In genomic region chr3R:12369793-12370642, dm6 we compare ENCODE assay signal across 4 fruit fly cellular contexts.
TF ChIP-seq lines count a peak whose summit lies in the region.

No protein-coding gene starts in this region.

- no peak for TF ChIP-seq CTCF in whole organism, embryonic (GFP tag; optimal IDR thresholded peaks at IDR 0.05; lab: Kevin White, UChicago)

TF ChIP-seq in whole organism, adult, 20 proteins besides CTCF, POLR2A, EP300 and RAD21:
- peak; percentile 12 for TF ChIP-seq CG14711 (tag; optimal IDR thresholded peaks at IDR 0.05; lab: Kevin White, UChicago)
- no peak for TF ChIP-seq tj (GFP tag; optimal IDR thresholded peaks at IDR 0.05; lab: Kevin White, UChicago)
- TF ChIP-seq bab1 (GFP tag; optimal IDR thresholded peaks at IDR 0.05; lab: Kevin White, UChicago) = no peak
- TF ChIP-seq CG12768 (GFP tag; optimal IDR thresholded peaks at IDR 0.05; lab: Kevin White, UChicago) = no peak
- peak; percentile 90 for TF ChIP-seq kay (GFP tag; lab: Kevin White, UChicago; ENCODE audit: borderline replicate concordance)
- TF ChIP-seq toe (GFP tag; optimal IDR thresholded peaks at IDR 0.05; lab: Kevin White, UChicago) = no peak
- TF ChIP-seq cic (GFP tag; optimal IDR thresholded peaks at IDR 0.05; lab: Kevin White, UChicago) = no peak
- TF ChIP-seq Mnt (GFP tag; optimal IDR thresholded peaks at IDR 0.05; lab: Kevin White, UChicago) = no peak
- TF ChIP-seq ovo (GFP tag; optimal IDR thresholded peaks at IDR 0.05; lab: Kevin White, UChicago) = no peak
- TF ChIP-seq CG5204 (GFP tag; optimal IDR thresholded peaks at IDR 0.05; lab: Kevin White, UChicago) = peak; percentile 8
- TF ChIP-seq cnc (optimal IDR thresholded peaks at IDR 0.05; lab: Kevin White, UChicago) = peak; percentile 91 to 97
TF ChIP-seq in whole organism, adult: peak in this region for 4.

TF ChIP-seq in whole organism, embryonic, 481 proteins besides CTCF, POLR2A, EP300 and RAD21 (continues in another document):
- no peak for TF ChIP-seq CG7271 (tag; optimal IDR thresholded peaks at IDR 0.05; lab: Kevin White, UChicago)
- no peak for TF ChIP-seq z (GFP tag; IDR thresholded peaks at IDR 0.05; lab: Robert Waterston, UW)
- no peak for TF ChIP-seq CG17385 (GFP tag; optimal IDR thresholded peaks at IDR 0.05; lab: Kevin White, UChicago)
- TF ChIP-seq az2 (GFP tag; optimal IDR thresholded peaks at IDR 0.05; lab: Kevin White, UChicago) = peak; percentile 4
- no peak for TF ChIP-seq CG2116 (GFP tag; optimal IDR thresholded peaks at IDR 0.05; lab: Kevin White, UChicago)
- TF ChIP-seq sens-2 (GFP tag; IDR thresholded peaks at IDR 0.05; lab: Robert Waterston, UW) = no peak
- no peak for TF ChIP-seq Ets97D (GFP tag; optimal IDR thresholded peaks at IDR 0.05; lab: Kevin White, UChicago)
- TF ChIP-seq Sin3A (optimal IDR thresholded peaks at IDR 0.05; lab: Kevin White, UChicago) = no peak
- no peak for TF ChIP-seq jigr1 (GFP tag; IDR thresholded peaks at IDR 0.05; lab: Robert Waterston, UW)
- TF ChIP-seq B-H1 (GFP tag; IDR thresholded peaks at IDR 0.05; lab: Robert Waterston, UW) = no peak
- no peak for TF ChIP-seq Dp (GFP tag; optimal IDR thresholded peaks at IDR 0.05; lab: Kevin White, UChicago)
- peak; percentile 97 for TF ChIP-seq sug (tag; optimal IDR thresholded peaks at IDR 0.05; lab: Kevin White, UChicago)
- TF ChIP-seq ac (GFP tag; optimal IDR thresholded peaks at IDR 0.05; lab: Kevin White, UChicago) = no peak
- TF ChIP-seq CG16813 (GFP tag; IDR thresholded peaks at IDR 0.05; lab: Robert Waterston, UW; ENCODE audit: partially characterized antibody) = no peak
- no peak for TF ChIP-seq Hmr (GFP tag; optimal IDR thresholded peaks at IDR 0.05; lab: Kevin White, UChicago)
- no peak for TF ChIP-seq cwo (GFP tag; optimal IDR thresholded peaks at IDR 0.05; lab: Kevin White, UChicago)
- TF ChIP-seq CG10431 (GFP tag; optimal IDR thresholded peaks at IDR 0.05; lab: Kevin White, UChicago) = no peak
- no peak for TF ChIP-seq CG1832 (GFP tag; optimal IDR thresholded peaks at IDR 0.05; lab: Kevin White, UChicago)
- TF ChIP-seq en (GFP tag; optimal IDR thresholded peaks at IDR 0.05; lab: Kevin White, UChicago) = no peak
- no peak for TF ChIP-seq CG31365 (tag; optimal IDR thresholded peaks at IDR 0.05; lab: Kevin White, UChicago)
- TF ChIP-seq Pdp1 (GFP tag; optimal IDR thresholded peaks at IDR 0.05; lab: Kevin White, UChicago) = no peak
- no peak for TF ChIP-seq CG18764 (GFP tag; optimal IDR thresholded peaks at IDR 0.05; lab: Kevin White, UChicago)
- no peak for TF ChIP-seq p53 (GFP tag; optimal IDR thresholded peaks at IDR 0.05; lab: Kevin White, UChicago)
- no peak for TF ChIP-seq CG3163 (GFP tag; optimal IDR thresholded peaks at IDR 0.05; lab: Kevin White, UChicago)
- peak; percentile 69 for TF ChIP-seq sens (GFP tag; lab: Kevin White, UChicago)
- TF ChIP-seq CG8290 (GFP tag; optimal IDR thresholded peaks at IDR 0.05; lab: Kevin White, UChicago) = no peak
- no peak for TF ChIP-seq CG8290 (tag; optimal IDR thresholded peaks at IDR 0.05; lab: Kevin White, UChicago)
- TF ChIP-seq gcm2 (GFP tag; optimal IDR thresholded peaks at IDR 0.05; lab: Kevin White, UChicago) = no peak
- TF ChIP-seq NC2α (GFP tag; optimal IDR thresholded peaks at IDR 0.05; lab: Kevin White, UChicago) = no peak

TF ChIP-seq in whole organism, prepupa, 60 proteins besides CTCF, POLR2A, EP300 and RAD21:
- no peak for TF ChIP-seq salr (GFP tag; optimal IDR thresholded peaks at IDR 0.05; lab: Kevin White, UChicago)
- TF ChIP-seq svp (GFP tag; lab: Kevin White, UChicago) = peak; percentile 57
- TF ChIP-seq fkh (GFP tag; optimal IDR thresholded peaks at IDR 0.05; lab: Kevin White, UChicago) = peak; percentile 59
- peak; percentile 28 for TF ChIP-seq CG10631 (GFP tag; optimal IDR thresholded peaks at IDR 0.05; lab: Kevin White, UChicago)
- TF ChIP-seq CG6854 (GFP tag; optimal IDR thresholded peaks at IDR 0.05; lab: Kevin White, UChicago) = peak; percentile 10
- no peak for TF ChIP-seq Hr4 (GFP tag; optimal IDR thresholded peaks at IDR 0.05; lab: Kevin White, UChicago)

TF ChIP-seq in whole organism, wandering third instar larva, 38 proteins besides CTCF, POLR2A, EP300 and RAD21:
- TF ChIP-seq dmrt93B (GFP tag; optimal IDR thresholded peaks at IDR 0.05; lab: Kevin White, UChicago) = no peak
- no peak for TF ChIP-seq Hr83 (GFP tag; optimal IDR thresholded peaks at IDR 0.05; lab: Kevin White, UChicago; ENCODE audit: poor library complexity, severe bottlenecking)
- TF ChIP-seq CrebA (GFP tag; optimal IDR thresholded peaks at IDR 0.05; lab: Kevin White, UChicago; ENCODE audit: borderline replicate concordance) = peak; percentile 1
- peak; percentile 27 for TF ChIP-seq woc (GFP tag; optimal IDR thresholded peaks at IDR 0.05; lab: Kevin White, UChicago)
- no peak for TF ChIP-seq OdsH (GFP tag; optimal IDR thresholded peaks at IDR 0.05; lab: Kevin White, UChicago)
- no peak for TF ChIP-seq br (GFP tag; optimal IDR thresholded peaks at IDR 0.05; lab: Kevin White, UChicago)
- TF ChIP-seq Dif (GFP tag; optimal IDR thresholded peaks at IDR 0.05; lab: Kevin White, UChicago; ENCODE audit: partially characterized antibody) = no peak
- TF ChIP-seq fru (GFP tag; optimal IDR thresholded peaks at IDR 0.05; lab: Kevin White, UChicago) = peak; percentile 6
- TF ChIP-seq rgr (GFP tag; optimal IDR thresholded peaks at IDR 0.05; lab: Kevin White, UChicago) = no peak
- TF ChIP-seq Jra (GFP tag; optimal IDR thresholded peaks at IDR 0.05; lab: Kevin White, UChicago) = no peak
- TF ChIP-seq ey (GFP tag; optimal IDR thresholded peaks at IDR 0.05; lab: Kevin White, UChicago) = no peak
- no peak for TF ChIP-seq Myc (optimal IDR thresholded peaks at IDR 0.05; lab: Kevin White, UChicago)
- peak; percentile 25 for TF ChIP-seq CG32264 (GFP tag; optimal IDR thresholded peaks at IDR 0.05; lab: Kevin White, UChicago)
- no peak for TF ChIP-seq h (GFP tag; optimal IDR thresholded peaks at IDR 0.05; lab: Kevin White, UChicago)
- no peak for TF ChIP-seq usp (GFP tag; optimal IDR thresholded peaks at IDR 0.05; lab: Kevin White, UChicago)
- TF ChIP-seq psq (GFP tag; optimal IDR thresholded peaks at IDR 0.05; lab: Kevin White, UChicago) = no peak
- TF ChIP-seq dl (GFP tag; optimal IDR thresholded peaks at IDR 0.05; lab: Kevin White, UChicago; ENCODE audit: insufficient read depth in 1 of 2, partially characterized antibody in 2 of 2) = no peak
- TF ChIP-seq Rel (GFP tag; optimal IDR thresholded peaks at IDR 0.05; lab: Kevin White, UChicago) = no peak
- TF ChIP-seq Rel (tag; optimal IDR thresholded peaks at IDR 0.05; lab: Kevin White, UChicago) = no peak
- no peak for TF ChIP-seq brk (GFP tag; optimal IDR thresholded peaks at IDR 0.05; lab: Kevin White, UChicago)
- TF ChIP-seq lola (GFP tag; optimal IDR thresholded peaks at IDR 0.05; lab: Kevin White, UChicago) = no peak
- TF ChIP-seq pan (optimal IDR thresholded peaks at IDR 0.05; lab: Kevin White, UChicago) = no peak
- TF ChIP-seq Hnf4 (GFP tag; optimal IDR thresholded peaks at IDR 0.05; lab: Kevin White, UChicago) = no peak
- TF ChIP-seq Abd-B (GFP tag; optimal IDR thresholded peaks at IDR 0.05; lab: Kevin White, UChicago) = no peak
- no peak for TF ChIP-seq Sp1 (GFP tag; optimal IDR thresholded peaks at IDR 0.05; lab: Kevin White, UChicago)
- TF ChIP-seq jim (GFP tag; optimal IDR thresholded peaks at IDR 0.05; lab: Kevin White, UChicago) = no peak
- TF ChIP-seq CG9705 (GFP tag; optimal IDR thresholded peaks at IDR 0.05; lab: Kevin White, UChicago) = peak; percentile 39
- TF ChIP-seq Dfd (GFP tag; optimal IDR thresholded peaks at IDR 0.05; lab: Kevin White, UChicago) = no peak
- no peak for TF ChIP-seq dsf (GFP tag; optimal IDR thresholded peaks at IDR 0.05; lab: Kevin White, UChicago; ENCODE audit: borderline replicate concordance)
- no peak for TF ChIP-seq GATAd (GFP tag; optimal IDR thresholded peaks at IDR 0.05; lab: Kevin White, UChicago)
- TF ChIP-seq Vsx2 (GFP tag; optimal IDR thresholded peaks at IDR 0.05; lab: Kevin White, UChicago; ENCODE audit: partially characterized antibody) = no peak
- TF ChIP-seq sv (GFP tag; optimal IDR thresholded peaks at IDR 0.05; lab: Kevin White, UChicago) = no peak
- TF ChIP-seq N (GFP tag; optimal IDR thresholded peaks at IDR 0.05; lab: Kevin White, UChicago) = no peak
- no peak for TF ChIP-seq tai (GFP tag; optimal IDR thresholded peaks at IDR 0.05; lab: Kevin White, UChicago)
- no peak for TF ChIP-seq sage (GFP tag; optimal IDR thresholded peaks at IDR 0.05; lab: Kevin White, UChicago)
- no peak for TF ChIP-seq HLH106 (tag; optimal IDR thresholded peaks at IDR 0.05; lab: Kevin White, UChicago)
- no peak for TF ChIP-seq Hr78 (GFP tag; optimal IDR thresholded peaks at IDR 0.05; lab: Kevin White, UChicago)
- TF ChIP-seq Mio (GFP tag; optimal IDR thresholded peaks at IDR 0.05; lab: Kevin White, UChicago) = no peak
- TF ChIP-seq foxo (GFP tag; optimal IDR thresholded peaks at IDR 0.05; lab: Kevin White, UChicago) = no peak
